Worm (Caenorhabditis elegans) whole organism, early embryonic: ENCODE results near the gene Y42G9A.1.

ENCODE experiments used
- B0310.2 ChIP-seq: sonication (generic microtip); optimal IDR thresholded peaks from 2 replicates; lab custom pipeline; 2016; ENCODE audit warnings: mild to moderate bottlenecking, missing genetic modification characterization, missing compliant biosample characterization
- F13C5.2 ChIP-seq: sonication (generic microtip); optimal IDR thresholded peaks from 2 replicates; lab custom pipeline; 2017; ENCODE audit warnings: mild to moderate bottlenecking, missing genetic modification characterization, inconsistent platforms, missing compliant biosample characterization
- aly-1 ChIP-seq: sonication (generic microtip); optimal IDR thresholded peaks from 2 replicates; lab custom pipeline; 2016; ENCODE audit warnings: missing genetic modification characterization, missing compliant biosample characterization
- ama-1 ChIP-seq: fragments of 150-350 bp; optimal IDR thresholded peaks from 2 replicates; lab custom pipeline; 2014
- ceh-13 ChIP-seq: fragments of 200-800 bp; sonication (Bioruptor generic); optimal IDR thresholded peaks from 2 replicates; lab custom pipeline; 2018; ENCODE audit warnings: mild to moderate bottlenecking, missing genetic modification characterization, missing compliant biosample characterization
- ceh-36 ChIP-seq: sonication (generic microtip); optimal IDR thresholded peaks from 2 replicates; lab custom pipeline; 2016; ENCODE audit warnings: missing genetic modification characterization, inconsistent platforms, missing compliant biosample characterization
- ets-7 ChIP-seq: sonication (generic microtip); optimal IDR thresholded peaks from 2 replicates; lab custom pipeline; 2016; ENCODE audit warnings: missing genotype, missing genetic modification characterization, missing compliant biosample characterization
- flt-1 ChIP-seq: fragments of 200-800 bp; sonication (Bioruptor generic); IDR thresholded peaks from 2 replicates; pipeline ENCODE4 v1.3.6; 2022; ENCODE audit warnings: missing genetic modification characterization, missing compliant biosample characterization
- hmbx-1 ChIP-seq: sonication (generic microtip); optimal IDR thresholded peaks from 2 replicates; lab custom pipeline; 2016; ENCODE audit warnings: mild to moderate bottlenecking, missing genetic modification characterization, missing compliant biosample characterization
- hmg-4 ChIP-seq: fragments of 200-800 bp; sonication (Bioruptor generic); optimal IDR thresholded peaks from 2 replicates; lab custom pipeline; 2018; ENCODE audit warnings: mild to moderate bottlenecking, missing genetic modification characterization, missing compliant biosample characterization
- hnd-1 ChIP-seq: sonication (generic microtip); optimal IDR thresholded peaks from 2 replicates; lab custom pipeline; 2016; ENCODE audit warnings: missing genetic modification characterization, missing compliant biosample characterization
- pes-1 ChIP-seq: fragments of 200-800 bp; sonication (Bioruptor generic); IDR thresholded peaks from 2 replicates; pipeline ENCODE4 v1.3.6; 2022; ENCODE audit warnings: missing genetic modification reagents, missing genetic modification characterization, missing compliant biosample characterization
- scrt-1 ChIP-seq: fragments of 200-800 bp; sonication (Bioruptor generic); IDR thresholded peaks from 2 replicates; pipeline ENCODE4 v1.3.6; 2022; ENCODE audit warnings: missing genetic modification characterization, missing compliant biosample characterization
- sea-1 ChIP-seq: fragments of 200-800 bp; sonication (Bioruptor generic); conservative IDR thresholded peaks from 2 replicates; pipeline ENCODE4 v1.3.6; 2022; ENCODE audit warnings: missing genetic modification characterization, missing compliant biosample characterization
- tbx-11 ChIP-seq: fragments of 200-800 bp; sonication (Bioruptor generic); IDR thresholded peaks from 2 replicates; pipeline ENCODE4 v1.3.6; 2022; ENCODE audit warnings: missing genetic modification characterization, missing compliant biosample characterization
- tbx-37 ChIP-seq: fragments of 200-800 bp; sonication (Bioruptor generic); conservative IDR thresholded peaks from 2 replicates; pipeline ENCODE4 v1.3.6; 2022; ENCODE audit warnings: missing genetic modification reagents, missing genetic modification characterization, missing compliant biosample characterization
- tra-4 ChIP-seq: sonication (generic microtip); optimal IDR thresholded peaks from 2 replicates; lab custom pipeline; 2017; ENCODE audit warnings: missing genetic modification characterization, missing compliant biosample characterization

The Y42G9A.1 gene

DNA sequence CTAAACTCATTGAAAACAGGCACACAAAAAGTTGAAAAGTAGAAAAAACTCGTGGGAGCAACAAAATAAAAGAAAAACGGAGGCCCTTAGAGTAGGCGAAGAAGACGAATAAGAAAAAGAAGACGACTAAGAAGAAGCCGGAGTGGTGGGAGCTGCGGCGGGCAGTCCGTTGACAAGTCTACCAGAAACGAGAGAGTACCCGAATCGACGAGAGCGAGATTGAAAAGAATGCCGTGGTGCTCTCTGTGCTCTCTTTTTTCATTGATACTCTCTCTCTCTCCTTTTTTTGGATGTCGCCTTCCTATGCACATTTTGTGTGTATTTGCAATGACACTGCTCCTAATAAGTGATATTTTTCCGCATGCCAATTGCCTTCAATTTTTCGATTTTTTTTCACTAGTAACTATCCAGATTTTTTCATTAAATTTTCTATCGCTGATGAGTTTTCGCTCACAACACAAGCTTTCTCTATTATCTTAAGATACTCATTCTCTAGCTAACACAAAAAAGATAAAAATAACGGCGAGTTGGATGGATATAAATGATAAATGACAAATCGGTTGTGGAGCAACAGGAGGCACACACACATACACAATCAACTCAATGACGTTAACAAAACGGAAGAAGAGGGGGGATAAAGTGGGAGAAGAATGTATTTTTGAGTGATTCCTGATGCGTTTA lies 9.7 kb upstream of the Y42G9A.1 start:
- TF ChIP-seq ama-1 (lab: Kevin White, UChicago) (no peak), ets-7 (tag; lab: Kevin White, UChicago) (no peak), scrt-1 (GFP tag; lab: Robert Waterston, UW) (no peak), F13C5.2 (no peak), hmg-4 (GFP tag; lab: Kevin White, UChicago) (no peak), tbx-37 (GFP tag; lab: Robert Waterston, UW) (no peak), pes-1 (GFP tag; lab: Robert Waterston, UW) (no peak), sea-1 (GFP tag; lab: Robert Waterston, UW) (no peak), aly-1 (tag; lab: Kevin White, UChicago) (no peak), B0310.2 (no peak), ceh-36 (tag; lab: Kevin White, UChicago) (no peak), tra-4 (tag; lab: Kevin White, UChicago) (no peak), tbx-11 (GFP tag; lab: Robert Waterston, UW) (no peak)

DNA sequence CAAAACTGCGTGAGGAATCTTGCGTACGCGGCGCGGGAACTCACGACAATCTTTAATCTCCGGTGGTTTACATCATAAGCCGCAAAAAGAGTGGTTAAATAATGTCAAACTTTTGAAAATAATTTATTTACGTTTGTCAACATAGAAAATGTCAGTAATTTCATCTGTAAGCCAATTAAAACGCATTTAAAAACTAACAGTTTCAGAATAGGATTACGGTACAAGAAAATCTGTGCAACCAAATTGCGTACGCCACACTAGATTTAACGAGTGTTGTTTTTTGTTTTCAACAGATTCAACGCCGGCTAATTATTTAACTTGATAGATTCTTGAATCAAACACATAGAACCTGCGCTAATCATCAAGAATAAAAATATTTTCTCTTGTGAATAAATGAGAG lies 8.9 kb upstream of the Y42G9A.1 start:
- no peak for TF ChIP-seq B0310.2
- no peak for TF ChIP-seq scrt-1 (GFP tag; lab: Robert Waterston, UW)
- TF ChIP-seq ama-1 (lab: Kevin White, UChicago), result no peak
- no peak for TF ChIP-seq tbx-37 (GFP tag; lab: Robert Waterston, UW)
- TF ChIP-seq F13C5.2, result no peak
- no peak for TF ChIP-seq sea-1 (GFP tag; lab: Robert Waterston, UW)
- TF ChIP-seq ceh-36 (tag; lab: Kevin White, UChicago), result no peak
- no peak for TF ChIP-seq tbx-11 (GFP tag; lab: Robert Waterston, UW)
- TF ChIP-seq tra-4 (tag; lab: Kevin White, UChicago), result no peak
- no peak for TF ChIP-seq hmg-4 (GFP tag; lab: Kevin White, UChicago)
- no peak for TF ChIP-seq ets-7 (tag; lab: Kevin White, UChicago)
- TF ChIP-seq flt-1 (GFP tag; lab: Robert Waterston, UW), result no peak
- TF ChIP-seq ceh-13 (GFP tag; lab: Kevin White, UChicago), result no peak
- TF ChIP-seq hnd-1, result no peak
- no peak for TF ChIP-seq hmbx-1
- no peak for TF ChIP-seq aly-1 (tag; lab: Kevin White, UChicago)
- no peak for TF ChIP-seq pes-1 (GFP tag; lab: Robert Waterston, UW)

DNA sequence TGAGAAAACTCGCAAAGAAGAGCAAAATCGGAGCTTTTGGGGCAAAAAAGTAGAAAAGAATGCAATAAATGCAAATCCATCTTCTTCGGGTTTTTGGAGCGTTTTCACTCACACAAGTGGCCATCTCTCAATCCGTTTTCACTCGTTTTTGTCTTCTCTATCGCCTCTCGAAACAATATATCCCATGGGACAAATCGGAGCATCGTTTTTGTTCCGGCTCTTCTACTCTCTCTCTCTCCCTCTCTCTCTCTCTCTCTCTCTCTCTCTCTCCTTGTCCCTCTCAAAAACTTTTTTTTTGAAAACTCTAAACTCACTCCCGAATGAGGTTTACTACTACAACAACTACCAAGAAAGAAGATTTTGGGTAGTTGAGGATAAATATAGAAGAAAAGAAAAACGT lies 8.2 kb upstream of the Y42G9A.1 start:
- TF ChIP-seq hmbx-1, result no peak
- TF ChIP-seq hnd-1, result no peak
- peak; percentile 17 for TF ChIP-seq F13C5.2
- no peak for TF ChIP-seq sea-1 (GFP tag; lab: Robert Waterston, UW)
- TF ChIP-seq tra-4 (tag; lab: Kevin White, UChicago), result no peak
- no peak for TF ChIP-seq flt-1 (GFP tag; lab: Robert Waterston, UW)
- no peak for TF ChIP-seq ets-7 (tag; lab: Kevin White, UChicago)

DNA sequence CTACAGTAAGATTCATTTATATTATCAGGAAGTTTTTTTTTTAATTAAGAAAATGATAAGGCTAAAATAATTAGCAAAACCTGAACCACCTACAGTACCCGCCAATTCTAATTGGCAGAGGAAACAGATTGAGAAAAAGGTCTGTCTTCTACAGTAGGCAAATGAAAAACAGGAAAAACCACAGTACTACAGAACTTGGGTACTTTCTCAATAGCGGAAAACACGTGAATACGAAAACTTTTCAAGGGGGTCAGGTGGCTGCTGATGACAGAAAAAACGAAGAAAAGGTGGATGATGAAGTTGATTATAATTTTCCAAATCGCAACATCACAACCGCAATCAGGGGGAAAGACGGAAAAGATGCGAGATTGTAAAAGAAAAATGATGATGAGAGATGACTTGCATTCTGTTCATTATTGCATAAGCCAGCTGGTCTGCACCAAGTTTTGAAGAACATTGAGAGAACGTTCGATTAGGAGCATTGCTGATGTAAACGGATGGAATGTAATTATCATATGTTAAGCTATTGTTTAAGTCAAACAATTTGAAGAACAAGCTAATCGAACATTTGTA lies 5.3 kb upstream of the Y42G9A.1 start:
- TF ChIP-seq sea-1 (GFP tag; lab: Robert Waterston, UW), result no peak
- TF ChIP-seq ets-7 (tag; lab: Kevin White, UChicago), result no peak
- no peak for TF ChIP-seq aly-1 (tag; lab: Kevin White, UChicago)
- no peak for TF ChIP-seq B0310.2
- TF ChIP-seq ama-1 (lab: Kevin White, UChicago), result no peak

DNA sequence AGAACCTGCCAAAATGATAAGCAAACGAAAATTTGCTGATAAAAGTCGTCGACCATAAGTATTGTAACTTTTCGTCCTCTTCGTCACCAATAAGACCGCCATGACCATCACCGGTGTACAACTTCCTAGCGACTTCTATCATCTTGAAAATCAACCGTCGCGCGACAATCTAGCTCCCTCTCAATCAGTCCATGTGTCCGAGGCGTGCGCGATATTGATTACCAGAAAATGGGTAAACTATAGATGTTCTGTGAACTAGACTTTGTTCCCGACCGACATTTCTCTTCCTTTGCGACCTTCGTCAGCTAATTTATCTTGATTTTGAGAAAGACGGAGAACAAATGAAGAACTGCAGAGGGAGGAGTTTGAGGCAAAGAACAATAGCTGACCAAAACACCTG lies 4.5 kb upstream of the Y42G9A.1 start:
- TF ChIP-seq ets-7 (tag; lab: Kevin White, UChicago), result no peak
- no peak for TF ChIP-seq tra-4 (tag; lab: Kevin White, UChicago)

DNA sequence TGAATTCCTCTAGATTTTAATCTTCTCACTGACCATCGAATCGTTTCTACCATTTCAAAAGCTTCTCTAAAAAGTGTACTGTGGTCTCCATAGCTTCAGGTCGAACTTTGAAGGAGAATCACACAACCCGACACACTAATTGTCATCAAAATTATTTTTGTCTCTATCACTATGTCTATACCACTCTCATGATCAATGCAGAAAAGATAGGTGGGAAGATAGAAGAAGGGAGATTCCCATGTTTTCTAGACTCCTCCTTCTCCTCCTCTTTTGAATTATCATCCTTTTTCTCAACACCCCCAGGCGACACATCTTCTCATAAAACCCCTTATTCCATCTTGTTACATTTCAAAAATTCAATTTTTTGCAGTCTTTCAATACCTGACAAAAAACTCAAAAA lies 3.9 kb upstream of the Y42G9A.1 start, which contains the start of gene Y42G9A.3:
Y42G9A.3 (plus strand) TSS at position 363 of the 400 bp plus-strand sequence.
- TF ChIP-seq hmg-4 (GFP tag; lab: Kevin White, UChicago) (no peak), ama-1 (lab: Kevin White, UChicago) (no peak), ceh-13 (GFP tag; lab: Kevin White, UChicago) (no peak), tbx-11 (GFP tag; lab: Robert Waterston, UW) (no peak), pes-1 (GFP tag; lab: Robert Waterston, UW) (no peak), hmbx-1 (no peak), hnd-1 (no peak), aly-1 (tag; lab: Kevin White, UChicago) (no peak), F13C5.2 (no peak), B0310.2 (no peak), sea-1 (GFP tag; lab: Robert Waterston, UW) (no peak), ets-7 (tag; lab: Kevin White, UChicago) (no peak), flt-1 (GFP tag; lab: Robert Waterston, UW) (no peak), ceh-36 (tag; lab: Kevin White, UChicago) (no peak), tra-4 (tag; lab: Kevin White, UChicago) (no peak), scrt-1 (GFP tag; lab: Robert Waterston, UW) (no peak), tbx-37 (GFP tag; lab: Robert Waterston, UW) (no peak)

DNA sequence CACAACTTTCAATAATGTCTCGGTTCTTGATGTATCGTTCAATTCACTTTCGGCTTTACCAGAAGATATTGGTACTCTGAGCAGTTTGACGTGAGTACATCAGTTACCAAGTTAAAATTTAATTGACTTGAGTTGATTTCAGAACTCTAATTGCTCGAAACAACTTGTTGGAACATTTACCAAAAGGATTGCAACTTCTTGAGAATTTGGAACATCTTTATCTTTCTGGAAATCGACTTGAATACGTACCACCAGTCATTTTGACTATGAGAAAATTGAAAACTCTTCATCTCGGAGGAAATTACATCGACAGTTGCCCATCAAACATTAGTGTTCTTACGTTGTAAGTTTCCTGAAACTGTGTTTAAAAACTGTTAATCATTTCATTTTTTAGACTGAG lies 3.0 kb upstream of the Y42G9A.1 start:
- TF ChIP-seq flt-1 (GFP tag; lab: Robert Waterston, UW) (no peak), ets-7 (tag; lab: Kevin White, UChicago) (no peak), tra-4 (tag; lab: Kevin White, UChicago) (no peak), hmbx-1 (no peak), B0310.2 (no peak), ceh-36 (tag; lab: Kevin White, UChicago) (no peak)
